Worm (Caenorhabditis elegans) whole organism, L1 larva: Measurements from ENCODE around the gene twk-44.

Experiments used
- C04F5.9 ChIP-seq: sonication (generic microtip); optimal IDR thresholded peaks from 2 replicates; lab custom pipeline; 2016; ENCODE audit warnings: missing genetic modification characterization, missing compliant biosample characterization
- C16A3.4 ChIP-seq: fragments of 150-350 bp; optimal IDR thresholded peaks from 2 replicates; lab custom pipeline; 2014; ENCODE audit warnings: missing biosample characterization, missing genetic modification characterization
- C34B4.2 ChIP-seq: sonication (generic microtip); optimal IDR thresholded peaks from 2 replicates; lab custom pipeline; 2017; ENCODE audit warnings: mild to moderate bottlenecking, missing genetic modification characterization, missing compliant biosample characterization
- F16B12.6 ChIP-seq: fragments of 150-350 bp; optimal IDR thresholded peaks from 2 replicates; lab custom pipeline; 2014; ENCODE audit warnings: missing biosample characterization, missing genetic modification characterization
- aha-1 ChIP-seq: fragments of 150-350 bp; optimal IDR thresholded peaks from 2 replicates; lab custom pipeline; 2014; ENCODE audit warnings: missing biosample characterization, missing genetic modification characterization
- alr-1 ChIP-seq: fragments of 200-800 bp; sonication (Bioruptor generic); optimal IDR thresholded peaks from 2 replicates; lab custom pipeline; 2018; ENCODE audit warnings: borderline replicate concordance, mild to moderate bottlenecking, missing genetic modification characterization, missing compliant biosample characterization
- aly-2 ChIP-seq: fragments of 150-350 bp; optimal IDR thresholded peaks from 2 replicates; lab custom pipeline; 2014; ENCODE audit warnings: missing biosample characterization, missing genetic modification characterization
- ceh-90 ChIP-seq: sonication (generic microtip); optimal IDR thresholded peaks from 2 replicates; lab custom pipeline; 2016; ENCODE audit warnings: missing genetic modification characterization, missing compliant biosample characterization
- ces-1 ChIP-seq: fragments of 150-350 bp; optimal IDR thresholded peaks from 2 replicates; lab custom pipeline; 2014; ENCODE audit warnings: missing biosample characterization, missing genetic modification reagents, missing genetic modification characterization
- dpl-1 ChIP-seq, 3 experiments: fragments of 150-350 bp in 2 of 3; sonication (generic microtip) in 1 of 3; optimal IDR thresholded peaks; 2 replicates each; lab custom pipeline; 2014 to 2017; ENCODE audit warnings: missing biosample characterization in 3 of 3, missing genetic modification characterization in 3 of 3, missing genetic modification reagents in 3 of 3
- efl-1 ChIP-seq, 4 experiments: fragments of 150-350 bp; optimal IDR thresholded peaks in 3 of 4; peaks in 1 of 4; 1 replicate in 1 of 4; 2 replicates in 3 of 4; lab custom pipeline; 2014; ENCODE audit warnings: missing biosample characterization in 2 of 4, missing genetic modification characterization in 2 of 4, missing genetic modification reagents in 2 of 4
- egl-13 ChIP-seq: sonication (generic microtip); optimal IDR thresholded peaks from 2 replicates; lab custom pipeline; 2016; ENCODE audit warnings: missing genotype, missing genetic modification reagents, missing genetic modification characterization, missing compliant biosample characterization
- egl-27 ChIP-seq, 2 experiments: fragments of 150-350 bp in 1 of 2; sonication (generic microtip); optimal IDR thresholded peaks; 3 replicates each; lab custom pipeline; 2017 to 2018; ENCODE audit warnings: missing biosample characterization in 2 of 2, missing genetic modification characterization in 2 of 2, missing genetic modification reagents in 2 of 2
- fkh-10 ChIP-seq: sonication (generic microtip); optimal IDR thresholded peaks from 2 replicates; lab custom pipeline; 2017; ENCODE audit warnings: missing biosample characterization, missing genetic modification reagents, missing genetic modification characterization
- fkh-8 ChIP-seq: sonication (generic microtip); optimal IDR thresholded peaks from 2 replicates; lab custom pipeline; 2016; ENCODE audit warnings: mild to moderate bottlenecking, missing genetic modification characterization, missing compliant biosample characterization
- fos-1 ChIP-seq: fragments of 150-350 bp; optimal IDR thresholded peaks from 2 replicates; lab custom pipeline; 2014; ENCODE audit warnings: missing biosample characterization, missing genetic modification characterization
- hlh-17 ChIP-seq: fragments of 200-800 bp; sonication (Bioruptor generic); optimal IDR thresholded peaks from 2 replicates; lab custom pipeline; 2018; ENCODE audit warnings: missing genetic modification characterization, mild to moderate bottlenecking, missing compliant biosample characterization, moderate library complexity, borderline replicate concordance
- hpl-2 ChIP-seq: fragments of 150-350 bp; optimal IDR thresholded peaks from 2 replicates; lab custom pipeline; 2014; ENCODE audit warnings: missing biosample characterization, missing genetic modification reagents, missing genetic modification characterization
- irx-1 ChIP-seq: sonication (generic microtip); optimal IDR thresholded peaks from 2 replicates; lab custom pipeline; 2016; ENCODE audit warnings: missing genetic modification characterization, missing compliant biosample characterization
- isw-1 ChIP-seq: fragments of 200-800 bp; sonication (Bioruptor generic); IDR thresholded peaks from 2 replicates; pipeline ENCODE4 v1.3.6; 2022; ENCODE audit warnings: missing genetic modification characterization, missing compliant biosample characterization
- lin-13 ChIP-seq: fragments of 150-350 bp; optimal IDR thresholded peaks from 2 replicates; lab custom pipeline; 2014; ENCODE audit warnings: missing biosample characterization, missing genetic modification reagents, missing genetic modification characterization
- lin-14 ChIP-seq: fragments of 200-800 bp; sonication (Bioruptor generic); optimal IDR thresholded peaks from 2 replicates; lab custom pipeline; 2018; ENCODE audit warnings: mild to moderate bottlenecking, missing genetic modification characterization, moderate library complexity, missing compliant biosample characterization
- lin-15B ChIP-seq: fragments of 150-350 bp; sonication (generic microtip); optimal IDR thresholded peaks from 3 replicates; lab custom pipeline; 2014; ENCODE audit warnings: missing biosample characterization, missing genetic modification characterization
- lin-35 ChIP-seq, 2 experiments: fragments of 150-350 bp; optimal IDR thresholded peaks; 2 replicates each; lab custom pipeline; 2014; ENCODE audit warnings: missing biosample characterization in 2 of 2, missing genetic modification characterization in 2 of 2, missing genetic modification reagents in 2 of 2
- lin-39 ChIP-seq: fragments of 150-350 bp; optimal IDR thresholded peaks from 2 replicates; lab custom pipeline; 2014; ENCODE audit warnings: missing biosample characterization, missing genetic modification reagents, missing genetic modification characterization
- mab-9 ChIP-seq: fragments of 200-800 bp; sonication (Bioruptor generic); IDR thresholded peaks from 2 replicates; pipeline ENCODE4 v1.3.6; 2022; ENCODE audit warnings: missing genetic modification reagents, missing genetic modification characterization, missing compliant biosample characterization
- mef-2 ChIP-seq: fragments of 150-350 bp; optimal IDR thresholded peaks from 2 replicates; lab custom pipeline; 2014; ENCODE audit warnings: missing biosample characterization, missing genetic modification characterization
- mep-1 ChIP-seq: fragments of 150-350 bp; optimal IDR thresholded peaks from 2 replicates; lab custom pipeline; 2014; ENCODE audit warnings: missing biosample characterization, missing genetic modification characterization
- nhr-11 ChIP-seq: fragments of 150-350 bp; optimal IDR thresholded peaks from 2 replicates; lab custom pipeline; 2014; ENCODE audit warnings: missing biosample characterization, missing genetic modification characterization
- nhr-12 ChIP-seq: sonication (generic microtip); optimal IDR thresholded peaks from 2 replicates; lab custom pipeline; 2017; ENCODE audit warnings: missing biosample characterization, missing genetic modification characterization
- nhr-19 ChIP-seq: fragments of 200-800 bp; sonication (Bioruptor generic); conservative IDR thresholded peaks from 2 replicates; pipeline ENCODE4 v1.3.6; 2022; ENCODE audit warnings: missing genetic modification characterization, missing compliant biosample characterization
- nhr-20 ChIP-seq: sonication (generic microtip); optimal IDR thresholded peaks from 2 replicates; lab custom pipeline; 2016; ENCODE audit warnings: mild to moderate bottlenecking, missing genetic modification characterization, missing compliant biosample characterization
- nhr-237 ChIP-seq: fragments of 150-350 bp; optimal IDR thresholded peaks from 2 replicates; lab custom pipeline; 2014; ENCODE audit warnings: missing biosample characterization, missing genetic modification characterization
- nhr-47 ChIP-seq: sonication (generic microtip); optimal IDR thresholded peaks from 2 replicates; lab custom pipeline; 2016; ENCODE audit warnings: mild to moderate bottlenecking, missing genetic modification characterization, moderate library complexity, missing compliant biosample characterization
- nhr-84 ChIP-seq: sonication (generic microtip); optimal IDR thresholded peaks from 2 replicates; lab custom pipeline; 2017; ENCODE audit warnings: missing biosample characterization, missing genetic modification characterization
- nhr-85 ChIP-seq: sonication (generic microtip); peaks from one replicate; lab custom pipeline; 2016; ENCODE audit warnings: missing genetic modification characterization, inconsistent platforms, missing compliant biosample characterization
- nhr-90 ChIP-seq: sonication (generic microtip); optimal IDR thresholded peaks from 2 replicates; lab custom pipeline; 2016; ENCODE audit warnings: mild to moderate bottlenecking, missing genetic modification characterization, missing compliant biosample characterization; ENCODE audit not compliant: poor library complexity
- pag-3 ChIP-seq: sonication (generic microtip); optimal IDR thresholded peaks from 2 replicates; lab custom pipeline; 2017; ENCODE audit warnings: missing genetic modification characterization, mild to moderate bottlenecking, missing compliant biosample characterization, antibody characterized with exemption, borderline replicate concordance; ENCODE audit not compliant: insufficient read depth
- pax-3 ChIP-seq: fragments of 200-800 bp; sonication (Bioruptor generic); optimal IDR thresholded peaks from 2 replicates; lab custom pipeline; 2018; ENCODE audit warnings: mild to moderate bottlenecking, missing genetic modification characterization, moderate library complexity, missing compliant biosample characterization
- skn-1 ChIP-seq: fragments of 150-350 bp; optimal IDR thresholded peaks from 2 replicates; lab custom pipeline; 2014; ENCODE audit warnings: missing biosample characterization, missing genetic modification characterization
- snu-23 ChIP-seq: sonication (generic microtip); optimal IDR thresholded peaks from 2 replicates; lab custom pipeline; 2016; ENCODE audit warnings: missing genetic modification characterization, missing compliant biosample characterization
- sox-4 ChIP-seq: sonication (generic microtip); optimal IDR thresholded peaks from 2 replicates; lab custom pipeline; 2016; ENCODE audit warnings: missing genetic modification characterization, missing compliant biosample characterization
- sptf-1 ChIP-seq: fragments of 150-350 bp; optimal IDR thresholded peaks from 2 replicates; lab custom pipeline; 2014; ENCODE audit warnings: missing biosample characterization, missing genetic modification characterization
- sup-37 ChIP-seq: fragments of 200-800 bp; sonication (Bioruptor generic); optimal IDR thresholded peaks from 2 replicates; lab custom pipeline; 2018; ENCODE audit warnings: mild to moderate bottlenecking, missing genetic modification characterization, missing compliant biosample characterization
- tbx-2 ChIP-seq: sonication (generic microtip); optimal IDR thresholded peaks from 2 replicates; lab custom pipeline; 2016; ENCODE audit warnings: missing genetic modification characterization, missing compliant biosample characterization
- tlp-1 ChIP-seq: fragments of 150-350 bp; optimal IDR thresholded peaks from 2 replicates; lab custom pipeline; 2014; ENCODE audit warnings: missing biosample characterization, missing genetic modification characterization
- unc-30 ChIP-seq: sonication (generic microtip); optimal IDR thresholded peaks from 2 replicates; lab custom pipeline; 2017; ENCODE audit warnings: missing biosample characterization, missing genetic modification characterization
- unc-62 ChIP-seq: fragments of 150-350 bp; optimal IDR thresholded peaks from 2 replicates; lab custom pipeline; 2014; ENCODE audit warnings: missing biosample characterization, missing genetic modification reagents, missing genetic modification characterization
- vab-15 ChIP-seq: sonication (generic microtip); optimal IDR thresholded peaks from 2 replicates; lab custom pipeline; 2017; ENCODE audit warnings: missing genotype, mild to moderate bottlenecking, missing genetic modification characterization, missing compliant biosample characterization
- xbp-1 ChIP-seq: sonication (generic microtip); optimal IDR thresholded peaks from 2 replicates; lab custom pipeline; 2016; ENCODE audit warnings: missing genetic modification characterization, missing compliant biosample characterization
- ztf-4 ChIP-seq: fragments of 150-350 bp; optimal IDR thresholded peaks from 2 replicates; lab custom pipeline; 2014; ENCODE audit warnings: missing biosample characterization, missing genetic modification characterization

twk-44 gene

ce11 chrX:11605766-11606490 is 21.0 kb downstream of the twk-44 start (continued):
- TF ChIP-seq mef-2 (tag; lab: Kevin White, UChicago) (no peak), ceh-90 (no peak), fos-1 (peak; percentile 39), irx-1 (tag; lab: Kevin White, UChicago) (peak; percentile 97), snu-23 (GFP tag; lab: Kevin White, UChicago) (peak; percentile 95), ztf-4 (tag; lab: Kevin White, UChicago) (peak; percentile 76), C04F5.9 (tag; lab: Kevin White, UChicago) (peak; percentile 68), aha-1 (tag; lab: Kevin White, UChicago) (peak; percentile 35), nhr-20 (tag; lab: Kevin White, UChicago) (peak; percentile 94), nhr-12 (tag; lab: Kevin White, UChicago) (no peak), dpl-1 (GFP tag; optimal IDR thresholded peaks at IDR 0.05; lab: Kevin White, UChicago) (peak; percentile 66 to 75 (median 69)), fkh-8 (tag; lab: Kevin White, UChicago) (peak; percentile 97), nhr-237 (peak; percentile 76), lin-13 (GFP tag; lab: Kevin White, UChicago) (peak; percentile 51), sup-37 (GFP tag; lab: Kevin White, UChicago) (peak; percentile 88), F16B12.6 (tag; lab: Kevin White, UChicago) (no peak), alr-1 (no peak), nhr-84 (tag; lab: Kevin White, UChicago) (no peak), ces-1 (GFP tag; lab: Kevin White, UChicago) (peak; percentile 38), mep-1 (tag; lab: Kevin White, UChicago) (peak; percentile 75), pag-3 (tag; lab: Kevin White, UChicago) (no peak), sox-4 (tag; lab: Kevin White, UChicago) (peak; percentile 89), unc-62 (GFP tag; lab: Kevin White, UChicago) (no peak), xbp-1 (tag; lab: Kevin White, UChicago) (peak; percentile 91), isw-1 (GFP tag; lab: Robert Waterston, UW) (peak; percentile 89), lin-14 (GFP tag; lab: Kevin White, UChicago) (peak; percentile 93), hlh-17 (GFP tag; lab: Kevin White, UChicago) (peak; percentile 86), C16A3.4 (peak; percentile 46), efl-1 (optimal IDR thresholded peaks at IDR 0.05; lab: Kevin White, UChicago) (peak; percentile 55 to 65), efl-1 (GFP tag; optimal IDR thresholded peaks at IDR 0.05 in 1 of 2; lab: Kevin White, UChicago) (peak; percentile 21 to 97), hpl-2 (GFP tag; lab: Kevin White, UChicago) (peak; percentile 94), tbx-2 (tag; lab: Kevin White, UChicago) (peak; percentile 95), tlp-1 (no peak), fkh-10 (peak; percentile 78), lin-35 (GFP tag; optimal IDR thresholded peaks at IDR 0.05; lab: Kevin White, UChicago) (peak; percentile 35 to 81), skn-1 (tag; lab: Kevin White, UChicago) (peak; percentile 15), nhr-19 (peak; percentile 87), aly-2 (tag; lab: Kevin White, UChicago) (peak; percentile 43), C34B4.2 (tag; lab: Kevin White, UChicago) (peak; percentile 76), sptf-1 (tag; lab: Kevin White, UChicago) (no peak), nhr-85 (tag; lab: Kevin White, UChicago) (peak; percentile 100), egl-13 (tag; lab: Kevin White, UChicago) (peak; percentile 96), egl-27 (tag; optimal IDR thresholded peaks at IDR 0.05; lab: Kevin White, UChicago) (peak in 1 of 2 experiments; percentile 99), lin-15B (tag; lab: Kevin White, UChicago) (peak; percentile 10), lin-39 (peak; percentile 77), mab-9 (GFP tag; lab: Robert Waterston, UW) (peak; percentile 79), unc-30 (peak; percentile 50), nhr-11 (tag; lab: Kevin White, UChicago) (peak; percentile 86), nhr-90 (tag; lab: Kevin White, UChicago) (peak; percentile 96), vab-15 (peak; percentile 2), pax-3 (tag; lab: Kevin White, UChicago) (peak; percentile 99), nhr-47 (tag; lab: Kevin White, UChicago) (peak; percentile 99)
